Worm (Caenorhabditis elegans) whole organism, late embryonic: ENCODE results near the gene ceh-92.

Source experiments
- F13H6.1 ChIP-seq: sonication (generic microtip); optimal IDR thresholded peaks from 2 replicates; lab custom pipeline; 2016; ENCODE audit warnings: missing genetic modification characterization, missing compliant biosample characterization
- ama-1 ChIP-seq: fragments of 150-350 bp; optimal IDR thresholded peaks from 2 replicates; lab custom pipeline; 2014

DNA sequence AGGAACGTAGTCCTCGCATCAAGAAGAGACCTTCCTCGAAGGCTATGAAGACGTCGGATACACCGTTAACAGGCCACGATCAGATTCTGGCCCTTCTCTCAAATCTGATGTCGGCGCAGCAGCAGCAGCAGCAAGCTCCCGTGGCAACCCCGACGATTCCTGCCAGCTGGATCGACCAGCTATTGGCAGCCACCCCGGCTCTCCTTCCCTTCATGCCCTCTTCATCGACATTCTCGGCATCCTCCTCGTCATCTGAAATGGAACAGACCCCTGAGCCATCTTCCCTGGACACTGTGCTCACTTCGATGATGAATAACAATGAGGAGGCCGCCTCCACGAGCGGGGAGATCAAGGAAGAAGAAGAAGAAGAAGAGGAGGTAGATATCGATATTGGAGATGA, 19.8 kb upstream of the ceh-92 start:
- TF ChIP-seq F13H6.1 (no peak), ama-1 (lab: Kevin White, UChicago) (no peak)
